Worm (Caenorhabditis elegans) whole organism, L3 larva: Measurements from ENCODE around the gene sdz-10.

Experiments
- elt-3 ChIP-seq, 3 experiments: fragments of 150-350 bp in 1 of 3; sonication (generic microtip) in 2 of 3; optimal IDR thresholded peaks; 2 replicates in 2 of 3; 4 replicates in 1 of 3; lab custom pipeline; 2014 to 2017; ENCODE audit warnings: missing biosample characterization in 3 of 3, missing genetic modification characterization in 3 of 3
- pha-4 ChIP-seq: fragments of 150-350 bp; optimal IDR thresholded peaks from 2 replicates; lab custom pipeline; 2014; ENCODE audit warnings: missing biosample characterization, missing genetic modification reagents, missing genetic modification characterization
- unc-62 ChIP-seq: fragments of 150-350 bp; sonication (generic microtip); optimal IDR thresholded peaks from 4 replicates; lab custom pipeline; 2014; ENCODE audit warnings: missing biosample characterization, missing genetic modification reagents, missing genetic modification characterization
- ztf-11 ChIP-seq: fragments of 150-350 bp; optimal IDR thresholded peaks from 2 replicates; lab custom pipeline; 2014; ENCODE audit warnings: missing biosample characterization, missing genetic modification characterization

DNA sequence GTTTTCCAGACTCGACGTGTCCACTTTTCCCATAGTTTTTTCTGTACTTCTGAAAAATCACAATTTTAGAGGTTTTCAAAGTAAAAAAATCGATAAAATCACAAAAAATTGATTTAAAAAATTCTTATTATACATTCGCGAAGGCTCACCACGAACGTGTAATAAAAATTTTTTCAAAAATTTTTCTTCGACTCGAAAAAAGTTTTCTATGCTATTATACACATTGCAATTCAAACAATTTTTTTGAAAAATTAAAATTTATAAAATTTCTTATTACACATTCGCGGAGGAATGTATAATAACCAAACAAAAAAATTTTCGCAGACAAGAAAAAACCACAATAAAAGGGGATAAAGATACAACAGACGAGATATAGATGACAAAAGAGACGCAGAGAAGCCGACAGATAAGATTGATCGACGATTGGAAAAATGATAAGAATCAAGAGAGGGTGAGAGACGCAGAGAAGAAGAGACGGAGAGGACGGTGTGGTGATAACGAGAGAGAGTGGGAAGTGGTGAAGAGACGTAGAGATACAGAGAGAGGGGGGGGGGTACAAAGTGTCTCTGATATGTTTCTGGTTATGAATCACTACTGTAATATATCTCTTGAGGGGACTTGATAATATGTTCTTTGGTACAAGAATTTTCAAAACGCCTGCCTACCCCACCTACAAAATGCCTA lies 28.6 kb upstream of the sdz-10 start, which contains the start of gene nhr-119:
- TF ChIP-seq unc-62 (peak; percentile 11), pha-4 (tag; lab: Kevin White, UChicago) (peak; percentile 31), ztf-11 (tag; lab: Kevin White, UChicago) (no peak), elt-3 (tag; optimal IDR thresholded peaks at IDR 0.05; lab: Kevin White, UChicago) (peak in 2 of 3 experiments; percentile 74 to 92)
